Fruit fly (Drosophila melanogaster): ENCODE results near the gene Parp1.

Parp1 gene

dm6 chr3R:3586937-3587336 lies at the start of gene Parp1:
Gene Parp1, minus strand, starts transcription at chr3R:3587054.
- TF ChIP-seq ovo (GFP tag; optimal IDR thresholded peaks at IDR 0.05) (no peak), CG14711 (tag; optimal IDR thresholded peaks at IDR 0.05) (no peak), kay (GFP tag; ENCODE audit: borderline replicate concordance) (peak; percentile 51), bab1 (GFP tag; optimal IDR thresholded peaks at IDR 0.05) (no peak)

dm6 chr3R:3622867-3623266 lies 36.0 kb upstream of the Parp1 start, which contains the start of gene Alg-2:
Gene Alg-2, plus strand, starts transcription at chr3R:3623143.
- no peak for TF ChIP-seq tj (GFP tag; optimal IDR thresholded peaks at IDR 0.05)
- TF ChIP-seq cic (GFP tag; optimal IDR thresholded peaks at IDR 0.05) = no peak
- no peak for TF ChIP-seq Clk (GFP tag; optimal IDR thresholded peaks at IDR 0.05)
- no peak for TF ChIP-seq CG7101 (tag; optimal IDR thresholded peaks at IDR 0.05)
- TF ChIP-seq CG11617 (GFP tag; optimal IDR thresholded peaks at IDR 0.05) = no peak
- TF ChIP-seq Crg-1 (GFP tag; optimal IDR thresholded peaks at IDR 0.05) = no peak
- no peak for TF ChIP-seq ovo (GFP tag; optimal IDR thresholded peaks at IDR 0.05)
- TF ChIP-seq bab1 (GFP tag; optimal IDR thresholded peaks at IDR 0.05) = no peak
- TF ChIP-seq toe (GFP tag; optimal IDR thresholded peaks at IDR 0.05) = no peak

dm6 chr3R:3620599-3621380 lies 33.9 kb upstream of the Parp1 start:
- TF ChIP-seq ovo (GFP tag; optimal IDR thresholded peaks at IDR 0.05) (no peak), bab1 (GFP tag; optimal IDR thresholded peaks at IDR 0.05) (no peak), Crg-1 (GFP tag; optimal IDR thresholded peaks at IDR 0.05) (no peak), CG5204 (GFP tag; optimal IDR thresholded peaks at IDR 0.05) (no peak), cnc (optimal IDR thresholded peaks at IDR 0.05) (no peak), CG7045 (GFP tag; optimal IDR thresholded peaks at IDR 0.05) (no peak), cic (GFP tag; optimal IDR thresholded peaks at IDR 0.05) (no peak), Clk (GFP tag; optimal IDR thresholded peaks at IDR 0.05) (no peak), CG1620 (GFP tag; optimal IDR thresholded peaks at IDR 0.05) (no peak), Hr96 (GFP tag; optimal IDR thresholded peaks at IDR 0.05) (no peak), kay (GFP tag; ENCODE audit: borderline replicate concordance) (no peak), tj (GFP tag; optimal IDR thresholded peaks at IDR 0.05) (no peak), Mnt (GFP tag; optimal IDR thresholded peaks at IDR 0.05) (no peak), CG12768 (GFP tag; optimal IDR thresholded peaks at IDR 0.05) (no peak), CG14711 (tag; optimal IDR thresholded peaks at IDR 0.05) (no peak), CG33017 (tag; optimal IDR thresholded peaks at IDR 0.05) (no peak), CG7101 (tag; optimal IDR thresholded peaks at IDR 0.05) (no peak), toe (GFP tag; optimal IDR thresholded peaks at IDR 0.05) (no peak), pad (GFP tag; optimal IDR thresholded peaks at IDR 0.05) (no peak), CG11617 (GFP tag; optimal IDR thresholded peaks at IDR 0.05) (no peak)

dm6 chr3R:3589672-3590071 lies 2.8 kb upstream of the Parp1 start:
- TF ChIP-seq tj (GFP tag; optimal IDR thresholded peaks at IDR 0.05) (no peak), cic (GFP tag; optimal IDR thresholded peaks at IDR 0.05) (no peak), Clk (GFP tag; optimal IDR thresholded peaks at IDR 0.05) (no peak)

Data from whole organism, adult.